Fruit fly (Drosophila melanogaster): ENCODE data around the gene kst.

The kst gene

DNA sequence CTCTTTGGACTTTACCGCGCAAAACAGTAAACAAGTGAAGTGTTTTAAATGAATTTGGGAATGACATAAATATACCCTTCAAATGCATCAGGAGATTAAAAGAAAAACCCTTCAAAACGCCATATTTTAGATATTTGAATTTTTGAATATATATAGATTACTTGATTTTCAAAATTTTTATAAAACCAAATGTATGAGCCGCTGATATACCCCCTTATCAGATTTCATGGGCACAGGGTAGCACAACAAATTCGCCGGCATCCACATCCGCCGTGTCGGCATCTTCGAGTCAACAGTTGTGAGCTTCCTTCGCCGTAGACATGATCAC is 41.3 kb downstream of the kst start, which contains the start of gene Ids (continued):
- no peak for TF ChIP-seq CG16813 (GFP tag; IDR thresholded peaks at IDR 0.05; ENCODE audit: partially characterized antibody)
- TF ChIP-seq CG6854 (GFP tag; optimal IDR thresholded peaks at IDR 0.05): peak; percentile 34
- no peak for TF ChIP-seq CG2129 (GFP tag; IDR thresholded peaks at IDR 0.05; ENCODE audit: partially characterized antibody)
- no peak for TF ChIP-seq CG15696 (tag; optimal IDR thresholded peaks at IDR 0.05)
- no peak for TF ChIP-seq pum (GFP tag; optimal IDR thresholded peaks at IDR 0.05)
- peak; percentile 83 for TF ChIP-seq CG18599 (GFP tag; optimal IDR thresholded peaks at IDR 0.05)
- peak; percentile 66 for TF ChIP-seq lilli (GFP tag; optimal IDR thresholded peaks at IDR 0.05)
- TF ChIP-seq tx (GFP tag; optimal IDR thresholded peaks at IDR 0.05): no peak
- no peak for TF ChIP-seq fd102C (GFP tag; optimal IDR thresholded peaks at IDR 0.05)
- no peak for TF ChIP-seq unc-4 (GFP tag; IDR thresholded peaks at IDR 0.05; ENCODE audit: partially characterized antibody)
- TF ChIP-seq Ada2b (GFP tag; IDR thresholded peaks at IDR 0.05): peak; percentile 78
- TF ChIP-seq CG10267 (tag; optimal IDR thresholded peaks at IDR 0.05): peak; percentile 33
- peak; percentile 65 for TF ChIP-seq E2f2 (GFP tag; IDR thresholded peaks at IDR 0.05)
- peak; percentile 68 for TF ChIP-seq az2 (GFP tag; optimal IDR thresholded peaks at IDR 0.05)
- peak; percentile 30 for TF ChIP-seq CG2875 (GFP tag; optimal IDR thresholded peaks at IDR 0.05)
- no peak for TF ChIP-seq CG11085 (GFP tag; IDR thresholded peaks at IDR 0.05)
- peak; percentile 34; the same call in 1 of the 3 replicates for TF ChIP-seq CG11560 (tag; IDR thresholded peaks at IDR 0.05)
- TF ChIP-seq CG3726 (GFP tag; IDR thresholded peaks at IDR 0.05): 0 out of 3 replicates have a peak, but pooled peaks have one; percentile 64
- no peak for TF ChIP-seq grn (GFP tag; optimal IDR thresholded peaks at IDR 0.05)
- TF ChIP-seq Gug (GFP tag; IDR thresholded peaks at IDR 0.05): peak; percentile 30; the same call in 1 of the 4 replicates

DNA sequence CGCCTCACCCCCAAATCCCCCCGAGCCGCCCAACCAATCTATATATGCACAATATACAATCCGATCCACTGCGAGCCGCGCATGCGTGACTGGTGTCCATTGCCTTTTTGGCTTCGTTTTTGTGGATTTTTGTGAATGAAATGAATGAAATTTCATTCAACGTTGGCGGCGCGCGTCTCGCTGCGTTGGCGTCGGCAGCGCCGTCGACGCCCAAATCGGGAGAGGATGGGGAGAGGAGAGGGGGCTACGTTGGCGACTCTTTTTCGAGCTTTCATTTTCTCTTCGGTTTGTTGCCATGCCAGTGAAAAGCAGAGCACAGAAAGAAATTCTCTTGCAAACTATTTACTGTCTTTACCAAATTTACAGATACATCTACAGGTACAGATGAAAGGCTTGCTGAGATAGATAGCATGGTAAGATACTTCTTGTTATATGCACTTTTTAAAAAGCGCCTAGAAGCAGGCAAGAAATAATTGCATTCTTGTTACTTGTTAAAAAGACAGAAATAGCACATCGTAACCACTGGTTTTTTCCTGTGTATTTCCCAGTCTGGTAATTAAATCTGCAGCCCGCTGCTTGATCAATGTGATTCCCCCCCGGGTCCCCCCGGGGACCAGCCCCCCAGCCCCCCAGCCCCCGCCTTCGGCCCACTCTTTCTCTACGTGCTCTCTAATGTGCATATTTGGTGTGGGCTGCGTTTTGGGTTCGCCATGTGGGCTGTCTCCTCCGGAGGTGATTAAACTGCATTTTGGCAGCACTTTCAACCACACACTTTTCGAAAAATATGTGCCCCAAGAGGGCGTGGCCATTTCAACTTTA is 43.8 kb downstream of the kst start:
- no peak for TF ChIP-seq HLH4C (GFP tag; IDR thresholded peaks at IDR 0.05; ENCODE audit: partially characterized antibody)
- peak; percentile 52 for TF ChIP-seq CG4424 (GFP tag; optimal IDR thresholded peaks at IDR 0.05)
- no peak for TF ChIP-seq fd64A (GFP tag; optimal IDR thresholded peaks at IDR 0.05)
- TF ChIP-seq CG12391 (tag; optimal IDR thresholded peaks at IDR 0.05): peak; percentile 53
- TF ChIP-seq cwo (GFP tag; optimal IDR thresholded peaks at IDR 0.05): no peak
- TF ChIP-seq CG11696 (GFP tag; IDR thresholded peaks at IDR 0.05): no peak
- TF ChIP-seq B-H2 (GFP tag; optimal IDR thresholded peaks at IDR 0.05): no peak
- TF ChIP-seq ATbp (GFP tag; optimal IDR thresholded peaks at IDR 0.05): peak; percentile 69
- TF ChIP-seq dati (GFP tag; IDR thresholded peaks at IDR 0.05): no peak
- no peak for TF ChIP-seq D (optimal IDR thresholded peaks at IDR 0.05)
- TF ChIP-seq D (GFP tag; optimal IDR thresholded peaks at IDR 0.05): peak; percentile 30
- peak; percentile 76 for TF ChIP-seq CG11504 (tag; optimal IDR thresholded peaks at IDR 0.05)
- TF ChIP-seq Doc3 (GFP tag; IDR thresholded peaks at IDR 0.05; ENCODE audit: partially characterized antibody): no peak
- TF ChIP-seq CG17361 (GFP tag; IDR thresholded peaks at IDR 0.05): peak; percentile 69
- TF ChIP-seq CG12942 (GFP tag; optimal IDR thresholded peaks at IDR 0.05): no peak
- no peak; the same call in 1 of the 2 replicates for TF ChIP-seq sim (GFP tag; IDR thresholded peaks at IDR 0.05)
- TF ChIP-seq CG10654 (GFP tag; optimal IDR thresholded peaks at IDR 0.05): peak; percentile 19
- TF ChIP-seq CG1602 (GFP tag; optimal IDR thresholded peaks at IDR 0.05): peak; percentile 9
- TF ChIP-seq CG1792 (GFP tag; optimal IDR thresholded peaks at IDR 0.05): no peak
- TF ChIP-seq salm (tag; optimal IDR thresholded peaks at IDR 0.05): no peak
- peak; percentile 20 for TF ChIP-seq Hsf (GFP tag; optimal IDR thresholded peaks at IDR 0.05)
- TF ChIP-seq Rfx (GFP tag; IDR thresholded peaks at IDR 0.05): no peak
- no peak for TF ChIP-seq CG13624 (GFP tag; optimal IDR thresholded peaks at IDR 0.05)
- no peak for TF ChIP-seq crc (GFP tag; optimal IDR thresholded peaks at IDR 0.05)
- TF ChIP-seq so (GFP tag; IDR thresholded peaks at IDR 0.05): 0 out of 3 replicates have a peak, but pooled peaks have one; percentile 44
- TF ChIP-seq CG12071 (GFP tag; optimal IDR thresholded peaks at IDR 0.05): peak; percentile 27
- TF ChIP-seq sens (GFP tag): peak; percentile 89
- TF ChIP-seq CG4328 (GFP tag; optimal IDR thresholded peaks at IDR 0.05): no peak
- TF ChIP-seq CG6765 (GFP tag; optimal IDR thresholded peaks at IDR 0.05): no peak
- no peak for TF ChIP-seq CG13287 (GFP tag; IDR thresholded peaks at IDR 0.05; ENCODE audit: partially characterized antibody)
